Worm (Caenorhabditis elegans): ENCODE data around the gene eol-1.

eol-1 gene

DNA sequence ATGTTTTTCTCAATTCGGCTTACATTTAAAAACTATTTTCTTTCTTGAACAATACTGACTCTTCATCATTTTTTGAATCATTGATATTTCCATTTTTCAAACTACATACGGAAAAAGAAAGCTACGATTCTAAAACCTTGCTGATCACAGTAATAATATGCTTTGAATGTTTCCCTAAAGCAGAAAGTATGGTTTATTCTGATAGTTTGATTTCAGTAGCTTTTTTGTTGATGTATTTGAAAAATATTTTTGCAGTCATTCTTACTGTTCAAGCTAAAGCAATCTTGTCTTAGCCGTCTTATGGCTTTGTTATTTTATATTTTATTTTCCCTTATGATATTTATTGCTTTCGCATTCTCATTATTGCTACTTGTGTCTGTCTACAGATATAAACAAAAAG lies 51.2 kb downstream of the eol-1 start, which contains the start of gene srxa-13:
Gene srxa-13, plus strand, starts transcription at position 301 of the 400 bp plus-strand sequence.
- TF ChIP-seq nhr-67 (tag; optimal IDR thresholded peaks at IDR 0.05): no peak
- no peak for TF ChIP-seq nfya-1 (tag; optimal IDR thresholded peaks at IDR 0.05; ENCODE audit: insufficient read depth)
- TF ChIP-seq ceh-82 (tag; optimal IDR thresholded peaks at IDR 0.05): no peak
- no peak for TF ChIP-seq fkh-2 (tag; optimal IDR thresholded peaks at IDR 0.05)
- no peak for TF ChIP-seq ZK546.5 (tag; optimal IDR thresholded peaks at IDR 0.05)
- TF ChIP-seq elt-1 (tag; optimal IDR thresholded peaks at IDR 0.05): no peak
- TF ChIP-seq aly-2 (tag; optimal IDR thresholded peaks at IDR 0.05): no peak
